Fruit fly (Drosophila melanogaster): ENCODE data around the gene mura.

The mura gene

DNA sequence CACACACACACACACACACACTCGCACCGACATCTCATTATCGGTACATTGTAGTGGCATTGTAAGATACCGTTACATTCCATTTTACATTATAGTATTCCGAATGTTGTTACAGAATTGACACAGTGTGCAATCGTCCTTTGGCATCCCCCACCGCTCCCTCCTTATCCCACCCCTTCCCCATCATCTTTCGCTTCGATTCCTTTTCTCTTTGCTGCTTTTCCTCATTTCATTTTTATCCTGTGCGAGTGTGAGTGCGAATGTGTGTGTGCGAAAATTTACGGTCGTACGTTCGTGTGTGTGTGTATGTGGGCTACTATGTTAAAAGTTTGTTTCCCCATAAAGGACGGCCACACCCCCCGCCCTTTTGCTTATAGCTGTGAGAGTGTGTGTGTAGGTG lies 59.5 kb downstream of the mura start:
- no peak for TF ChIP-seq eg (GFP tag; IDR thresholded peaks at IDR 0.05)
- TF ChIP-seq CG8319 (GFP tag; optimal IDR thresholded peaks at IDR 0.05), result no peak
- TF ChIP-seq CG10631 (GFP tag; optimal IDR thresholded peaks at IDR 0.05), result no peak
- TF ChIP-seq vri (GFP tag; optimal IDR thresholded peaks at IDR 0.05), result no peak
- no peak for TF ChIP-seq topi (GFP tag; optimal IDR thresholded peaks at IDR 0.05)
- TF ChIP-seq Blimp-1 (GFP tag; optimal IDR thresholded peaks at IDR 0.05), result no peak
- TF ChIP-seq acj6 (GFP tag; optimal IDR thresholded peaks at IDR 0.05), result no peak
- TF ChIP-seq Hr4 (GFP tag; optimal IDR thresholded peaks at IDR 0.05), result no peak
- TF ChIP-seq Ets21C (GFP tag; optimal IDR thresholded peaks at IDR 0.05), result no peak
- TF ChIP-seq Eip93F (GFP tag; optimal IDR thresholded peaks at IDR 0.05), result no peak
- no peak for TF ChIP-seq Met (GFP tag; optimal IDR thresholded peaks at IDR 0.05)
- no peak for TF ChIP-seq CG3919 (GFP tag; optimal IDR thresholded peaks at IDR 0.05)
- TF ChIP-seq CG4318 (GFP tag; optimal IDR thresholded peaks at IDR 0.05), result no peak
- TF ChIP-seq Hr38 (GFP tag; optimal IDR thresholded peaks at IDR 0.05), result no peak
- TF ChIP-seq salr (GFP tag; optimal IDR thresholded peaks at IDR 0.05), result no peak

DNA sequence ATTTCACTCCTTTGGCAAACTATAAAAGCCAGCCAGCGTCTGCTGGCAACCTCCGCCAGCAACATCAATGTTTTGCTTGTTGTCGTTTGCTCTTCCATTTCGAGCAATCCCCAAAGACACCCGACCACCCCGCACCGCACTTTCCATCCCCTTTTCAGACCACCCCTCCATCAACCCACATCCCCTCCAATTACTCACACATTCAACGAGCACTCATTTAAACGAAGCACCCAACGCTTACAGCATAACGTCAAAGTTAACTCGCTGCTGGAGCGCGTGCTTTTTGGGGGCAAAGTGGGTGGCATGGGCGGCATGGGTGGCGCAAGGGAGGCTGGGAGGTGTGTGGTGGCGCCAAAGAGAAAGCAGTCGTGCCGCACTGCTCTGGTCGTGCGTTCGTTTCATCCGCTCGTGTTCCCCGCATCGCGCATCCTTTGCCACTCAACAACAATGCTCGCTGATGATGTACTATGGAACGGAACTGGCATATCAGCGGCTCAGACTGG lies 60.5 kb downstream of the mura start:
- TF ChIP-seq Blimp-1 (GFP tag; optimal IDR thresholded peaks at IDR 0.05) (no peak), Lpt (GFP tag; optimal IDR thresholded peaks at IDR 0.05) (no peak), acj6 (GFP tag; optimal IDR thresholded peaks at IDR 0.05) (no peak), fkh (GFP tag; optimal IDR thresholded peaks at IDR 0.05) (peak; percentile 1), Gug (GFP tag; IDR thresholded peaks at IDR 0.05) (0 out of 2 replicates have a peak, but pooled peaks have one; percentile 8), CG10669 (GFP tag; optimal IDR thresholded peaks at IDR 0.05) (no peak), Ets21C (GFP tag; optimal IDR thresholded peaks at IDR 0.05) (no peak), fd85E (GFP tag; optimal IDR thresholded peaks at IDR 0.05) (no peak), CG6854 (GFP tag; optimal IDR thresholded peaks at IDR 0.05) (peak; percentile 31), dsx (GFP tag; optimal IDR thresholded peaks at IDR 0.05; ENCODE audit: poor library complexity, severe bottlenecking) (no peak), CG7368 (GFP tag; optimal IDR thresholded peaks at IDR 0.05) (peak; percentile 12), CG8319 (GFP tag; optimal IDR thresholded peaks at IDR 0.05) (no peak)

DNA sequence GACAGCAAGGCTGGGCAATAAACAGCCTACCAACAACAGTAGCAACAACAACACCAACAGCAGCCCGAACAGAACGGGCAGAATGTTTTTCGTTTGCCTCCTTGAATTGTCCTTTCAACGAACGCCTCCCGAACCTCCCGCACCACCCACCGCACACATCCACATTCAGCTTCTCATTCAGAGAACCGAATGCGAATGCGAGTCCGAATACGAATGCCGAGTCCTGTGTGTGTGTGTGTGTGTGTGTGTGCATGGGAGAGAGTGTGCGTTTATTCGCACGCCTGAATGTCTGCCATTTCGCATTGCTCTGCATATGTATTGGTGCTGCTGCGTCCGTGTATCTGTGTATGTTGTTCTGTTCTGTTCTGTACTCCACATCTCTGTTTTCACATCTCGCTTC lies 63.1 kb downstream of the mura start:
- TF ChIP-seq CG31627 (GFP tag; optimal IDR thresholded peaks at IDR 0.05), result no peak
- TF ChIP-seq CG34406 (GFP tag; optimal IDR thresholded peaks at IDR 0.05), result no peak
- no peak for TF ChIP-seq fkh (GFP tag; optimal IDR thresholded peaks at IDR 0.05)
- no peak for TF ChIP-seq spab (GFP tag; optimal IDR thresholded peaks at IDR 0.05)
- no peak for TF ChIP-seq topi (GFP tag; optimal IDR thresholded peaks at IDR 0.05)
- TF ChIP-seq Smox (GFP tag; optimal IDR thresholded peaks at IDR 0.05), result no peak
- TF ChIP-seq acj6 (GFP tag; optimal IDR thresholded peaks at IDR 0.05), result no peak
- TF ChIP-seq CG11762 (GFP tag; optimal IDR thresholded peaks at IDR 0.05; ENCODE audit: insufficient read depth), result no peak
- no peak for TF ChIP-seq CG4318 (GFP tag; optimal IDR thresholded peaks at IDR 0.05)
- TF ChIP-seq CG6163 (GFP tag; IDR thresholded peaks at IDR 0.05), result no peak
- TF ChIP-seq CG1621 (tag; optimal IDR thresholded peaks at IDR 0.05), result no peak
- no peak for TF ChIP-seq CG6276 (GFP tag; optimal IDR thresholded peaks at IDR 0.05)

DNA sequence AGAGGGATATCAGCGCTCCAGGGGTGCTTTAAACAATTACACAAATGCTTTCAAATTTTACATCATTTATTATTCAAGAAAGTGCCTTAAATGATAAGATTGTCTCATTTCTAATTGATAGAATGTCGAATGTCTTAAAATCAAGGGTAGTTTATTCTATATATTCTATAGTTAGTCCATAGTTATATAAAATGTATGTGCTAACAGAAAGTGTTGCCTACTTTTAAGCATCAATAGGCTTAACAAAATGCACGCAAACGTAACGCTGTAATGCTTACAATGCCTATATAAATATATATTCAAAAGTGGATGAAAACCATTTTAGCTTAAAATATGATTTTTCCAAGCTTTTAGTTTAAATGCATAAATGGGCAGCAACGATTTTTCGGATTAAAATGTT lies 63.6 kb downstream of the mura start:
- TF ChIP-seq Eip78C (GFP tag), result peak; percentile 65
- TF ChIP-seq CG7368 (GFP tag; optimal IDR thresholded peaks at IDR 0.05), result no peak

dm6 chr3R:9487561-9487960 lies 64.0 kb downstream of the mura start:
- TF ChIP-seq spab (GFP tag; optimal IDR thresholded peaks at IDR 0.05), result no peak
- TF ChIP-seq Hr39 (GFP tag; optimal IDR thresholded peaks at IDR 0.05), result no peak
- TF ChIP-seq CG34406 (GFP tag; optimal IDR thresholded peaks at IDR 0.05), result no peak
